Worm (Caenorhabditis elegans) whole organism, L2 larva: ENCODE results near the gene oac-29.

ENCODE experiments used
- aly-2 ChIP-seq: fragments of 150-350 bp; optimal IDR thresholded peaks from 2 replicates; lab custom pipeline; 2014; ENCODE audit warnings: missing biosample characterization, missing genetic modification characterization
- ama-1 ChIP-seq: fragments of 150-350 bp; optimal IDR thresholded peaks from 2 replicates; lab custom pipeline; 2018; ENCODE audit warnings: inconsistent platforms
- ceh-82 ChIP-seq: fragments of 150-350 bp; optimal IDR thresholded peaks from 2 replicates; lab custom pipeline; 2014; ENCODE audit warnings: missing biosample characterization, missing genetic modification characterization
- egl-27 ChIP-seq: sonication (generic microtip); optimal IDR thresholded peaks from 3 replicates; lab custom pipeline; 2017; ENCODE audit warnings: missing biosample characterization, missing genetic modification reagents, missing genetic modification characterization
- elt-1 ChIP-seq: fragments of 150-350 bp; optimal IDR thresholded peaks from 2 replicates; lab custom pipeline; 2014; ENCODE audit warnings: missing biosample characterization, missing genetic modification characterization
- elt-3 ChIP-seq: sonication (generic microtip); optimal IDR thresholded peaks from 2 replicates; lab custom pipeline; 2017; ENCODE audit warnings: missing biosample characterization, missing genetic modification characterization
- gmeb-1 ChIP-seq: fragments of 150-350 bp; optimal IDR thresholded peaks from 2 replicates; lab custom pipeline; 2014; ENCODE audit warnings: missing biosample characterization, missing genetic modification characterization
- lin-13 ChIP-seq: fragments of 150-350 bp; optimal IDR thresholded peaks from 2 replicates; lab custom pipeline; 2014; ENCODE audit warnings: missing biosample characterization, missing genetic modification reagents, missing genetic modification characterization
- nhr-12 ChIP-seq: fragments of 150-350 bp; optimal IDR thresholded peaks from 2 replicates; lab custom pipeline; 2014; ENCODE audit warnings: missing biosample characterization, missing genetic modification characterization
- snpc-4 ChIP-seq: fragments of 150-350 bp; optimal IDR thresholded peaks from 2 replicates; lab custom pipeline; 2014; ENCODE audit warnings: missing biosample characterization, missing genetic modification characterization
- ztf-4 ChIP-seq: fragments of 150-350 bp; optimal IDR thresholded peaks from 2 replicates; lab custom pipeline; 2014; ENCODE audit warnings: missing biosample characterization, missing genetic modification characterization

DNA sequence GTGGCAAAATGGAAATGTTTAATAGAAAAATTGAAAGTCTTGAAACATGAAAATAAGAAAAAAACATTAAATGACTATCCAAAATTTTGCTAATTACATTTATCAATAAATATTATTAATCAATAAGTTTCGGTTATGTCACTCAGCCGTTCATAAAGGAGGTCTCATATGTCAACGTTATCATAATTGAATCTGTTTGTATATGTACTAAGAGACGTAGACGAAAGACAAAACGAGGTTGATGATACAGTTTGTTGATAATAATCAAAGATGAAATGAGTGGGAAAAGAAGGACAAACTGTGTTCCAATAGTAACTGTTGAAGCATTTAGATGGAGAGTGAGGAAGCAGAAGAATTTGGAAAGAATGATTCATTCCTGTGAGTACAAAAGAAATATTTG is 48.6 kb downstream of the oac-29 start:
- TF ChIP-seq aly-2 (no peak), ztf-4 (tag; lab: Kevin White, UChicago) (no peak), gmeb-1 (tag; lab: Kevin White, UChicago) (no peak), elt-3 (tag; lab: Kevin White, UChicago) (no peak), elt-1 (tag; lab: Kevin White, UChicago) (no peak), nhr-12 (tag; lab: Kevin White, UChicago) (no peak), lin-13 (no peak), egl-27 (tag; lab: Kevin White, UChicago) (no peak), ama-1 (lab: Kevin White, UChicago) (no peak), ceh-82 (tag; lab: Kevin White, UChicago) (no peak), snpc-4 (tag; lab: Kevin White, UChicago) (no peak)
